Worm (Caenorhabditis elegans) whole organism, mixed stage, embryonic: Measurements from ENCODE around the gene flp-19.

Source experiments
- mab-5 ChIP-seq: fragments of 150-350 bp; optimal IDR thresholded peaks from 2 replicates; lab custom pipeline; 2014; ENCODE audit warnings: missing biosample characterization, missing genetic modification characterization
- mep-1 ChIP-seq: fragments of 150-350 bp; optimal IDR thresholded peaks from 2 replicates; lab custom pipeline; 2017; ENCODE audit warnings: missing biosample characterization, missing genetic modification reagents, missing genetic modification characterization, inconsistent platforms
- snpc-4 ChIP-seq: fragments of 150-350 bp; optimal IDR thresholded peaks from 2 replicates; lab custom pipeline; 2014; ENCODE audit warnings: missing biosample characterization, missing genetic modification characterization

- no peak for TF ChIP-seq mep-1 (tag; lab: Kevin White, UChicago)
- no peak for TF ChIP-seq mab-5 (tag; lab: Kevin White, UChicago)
- TF ChIP-seq snpc-4: no peak
Measured at ce11 chrX:10566775-10567174, 37.7 kb upstream of the flp-19 start.
